Fruit fly (Drosophila melanogaster) whole organism, adult: Measurements from ENCODE around the gene Sfp38D.

ENCODE experiments used
- CG12768 ChIP-seq: fragments of 200-800 bp; sonication (Bioruptor generic); optimal IDR thresholded peaks from 2 replicates; lab custom pipeline; 2017; ENCODE audit warnings: missing biosample characterization, missing genetic modification characterization, mild to moderate bottlenecking, moderate library complexity, missing genetic modification reagents
- CG1620 ChIP-seq: fragments of 200-800 bp; sonication (Bioruptor generic); optimal IDR thresholded peaks from 2 replicates; lab custom pipeline; 2016; ENCODE audit warnings: missing biosample characterization, missing genetic modification characterization
- CG33017 ChIP-seq: fragments of 200-800 bp; sonication (Bioruptor generic); optimal IDR thresholded peaks from 2 replicates; lab custom pipeline; 2018; ENCODE audit warnings: missing biosample characterization, mild to moderate bottlenecking, missing genetic modification characterization, moderate library complexity
- CG7101 ChIP-seq: fragments of 200-800 bp; sonication (Bioruptor generic); optimal IDR thresholded peaks from 2 replicates; lab custom pipeline; 2018; ENCODE audit warnings: missing biosample characterization, mild to moderate bottlenecking, missing genetic modification characterization, moderate library complexity
- Hr96 ChIP-seq: fragments of 200-800 bp; sonication (Bioruptor generic); optimal IDR thresholded peaks from 2 replicates; lab custom pipeline; 2016; ENCODE audit warnings: missing biosample characterization, missing genetic modification characterization
- cnc ChIP-seq, 2 experiments: fragments of >200 bp; optimal IDR thresholded peaks; 2 replicates each; lab custom pipeline; 2017
- kay ChIP-seq: fragments of 200-800 bp; sonication (Bioruptor generic); peaks from one replicate; lab custom pipeline; 2016; ENCODE audit warnings: missing biosample characterization, missing genetic modification characterization, borderline replicate concordance
- ovo ChIP-seq: fragments of 200-800 bp; sonication (Bioruptor generic); optimal IDR thresholded peaks from 2 replicates; lab custom pipeline; 2016; ENCODE audit warnings: missing biosample characterization, missing genetic modification characterization
- pad ChIP-seq: fragments of 200-800 bp; sonication (Bioruptor generic); optimal IDR thresholded peaks from 3 replicates; lab custom pipeline; 2017; ENCODE audit warnings: missing biosample characterization, missing genetic modification characterization, mild to moderate bottlenecking, moderate library complexity, missing genetic modification reagents
- toe ChIP-seq: fragments of 200-800 bp; sonication (Bioruptor generic); optimal IDR thresholded peaks from 2 replicates; lab custom pipeline; 2016; ENCODE audit warnings: missing biosample characterization, missing genetic modification characterization

dm6 chr2L:20688722-20689121 is 48.0 kb downstream of the Sfp38D start:
- TF ChIP-seq CG33017 (tag; lab: Kevin White, UChicago) (no peak), toe (GFP tag; lab: Kevin White, UChicago) (no peak), CG12768 (GFP tag; lab: Kevin White, UChicago) (no peak), kay (GFP tag; lab: Kevin White, UChicago) (no peak), pad (GFP tag; lab: Kevin White, UChicago) (no peak), CG7101 (no peak), Hr96 (GFP tag; lab: Kevin White, UChicago) (no peak), CG1620 (GFP tag; lab: Kevin White, UChicago) (no peak), ovo (GFP tag; lab: Kevin White, UChicago) (no peak), cnc (optimal IDR thresholded peaks at IDR 0.05; lab: Kevin White, UChicago) (no peak)
